Fruit fly (Drosophila melanogaster): Measurements from ENCODE around the gene sqd.

The sqd gene

DNA sequence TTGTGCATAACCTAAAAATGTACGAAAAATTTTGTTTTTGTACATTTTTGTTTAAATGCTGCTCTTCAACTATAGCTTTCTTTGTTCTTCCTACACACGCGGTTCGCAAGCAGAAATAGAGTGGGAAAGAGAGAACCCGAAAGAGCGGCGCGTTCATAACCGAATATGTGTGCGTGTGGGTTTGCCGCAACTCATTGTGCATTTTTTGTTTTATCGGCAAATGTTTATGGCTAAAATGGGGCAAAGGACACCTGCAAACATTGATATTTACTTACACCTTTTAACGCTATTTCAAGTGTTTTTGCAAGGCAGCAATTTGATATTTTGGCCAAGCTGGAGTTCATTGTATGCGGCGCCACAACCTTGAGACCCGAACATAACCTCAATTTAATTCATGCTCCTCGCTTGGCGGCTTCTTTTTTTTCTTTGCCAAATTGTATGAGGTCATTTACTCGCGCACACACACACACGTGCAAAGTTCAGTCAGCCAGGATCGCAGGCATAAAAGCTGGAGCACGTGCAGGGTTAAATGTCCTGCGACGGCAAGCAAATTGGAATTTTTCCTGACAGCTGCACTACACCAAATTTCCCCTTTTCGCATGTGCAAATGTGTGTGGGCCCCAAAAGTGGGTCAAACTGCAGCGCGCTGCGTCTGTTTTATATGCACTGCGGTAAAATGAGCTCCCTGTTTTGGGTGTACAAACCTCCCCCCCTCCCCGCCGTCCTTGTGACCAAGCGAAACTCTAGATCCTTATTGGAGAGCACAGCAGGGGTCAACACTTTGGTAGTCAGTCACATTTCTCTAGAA is 1.8 kb upstream of the sqd start (continued):
- TF ChIP-seq bab2 (GFP tag; optimal IDR thresholded peaks at IDR 0.05) = no peak
- TF ChIP-seq Aef1 (GFP tag; IDR thresholded peaks at IDR 0.05) = 0 out of 3 replicates have a peak, but pooled peaks have one; percentile 10
- TF ChIP-seq Med (GFP tag) = peak; percentile 39
- no peak for TF ChIP-seq CG11398 (GFP tag; optimal IDR thresholded peaks at IDR 0.05)
- TF ChIP-seq CG13894 (tag; optimal IDR thresholded peaks at IDR 0.05) = no peak
- TF ChIP-seq insv (GFP tag; optimal IDR thresholded peaks at IDR 0.05) = peak in 1 of 2 experiments; percentile 60
- TF ChIP-seq tup (GFP tag; optimal IDR thresholded peaks at IDR 0.05) = no peak
- no peak for TF ChIP-seq ATbp (GFP tag; optimal IDR thresholded peaks at IDR 0.05)
- TF ChIP-seq HmgZ (tag; optimal IDR thresholded peaks at IDR 0.05) = no peak
- no peak for TF ChIP-seq Myb (GFP tag; optimal IDR thresholded peaks at IDR 0.05)
- TF ChIP-seq Blimp-1 (GFP tag; optimal IDR thresholded peaks at IDR 0.05) = no peak
- TF ChIP-seq CG7987 (GFP tag; optimal IDR thresholded peaks at IDR 0.05) = no peak
- TF ChIP-seq jumu (GFP tag; optimal IDR thresholded peaks at IDR 0.05) = no peak
- TF ChIP-seq zfh1 (GFP tag; IDR thresholded peaks at IDR 0.05) = no peak
- no peak for TF ChIP-seq Stat92E (GFP tag; optimal IDR thresholded peaks at IDR 0.05)
- no peak for TF ChIP-seq HLH54F (GFP tag; optimal IDR thresholded peaks at IDR 0.05)
- TF ChIP-seq nau (GFP tag; optimal IDR thresholded peaks at IDR 0.05) = no peak
- no peak for TF ChIP-seq CG14014 (GFP tag; IDR thresholded peaks at IDR 0.05)
- peak; percentile 90 for TF ChIP-seq ftz-f1 (GFP tag; optimal IDR thresholded peaks at IDR 0.05)
- TF ChIP-seq Elba2 (GFP tag; optimal IDR thresholded peaks at IDR 0.05) = peak; percentile 45
- peak; percentile 61 for TF ChIP-seq crol (GFP tag; IDR thresholded peaks at IDR 0.05)
- no peak for TF ChIP-seq dan (GFP tag; IDR thresholded peaks at IDR 0.05)
- no peak for TF ChIP-seq CG7357 (GFP tag; IDR thresholded peaks at IDR 0.05)
- no peak for TF ChIP-seq nmo (GFP tag; optimal IDR thresholded peaks at IDR 0.05)
- no peak for TF ChIP-seq odd (GFP tag; optimal IDR thresholded peaks at IDR 0.05)
- TF ChIP-seq CG3407 (GFP tag; optimal IDR thresholded peaks at IDR 0.05) = no peak
- TF ChIP-seq CG11695 (GFP tag; IDR thresholded peaks at IDR 0.05) = 0 out of 3 replicates have a peak, but pooled peaks have one; percentile 7
- TF ChIP-seq Ada2b (GFP tag; IDR thresholded peaks at IDR 0.05) = no peak
- no peak for TF ChIP-seq CG16813 (GFP tag; IDR thresholded peaks at IDR 0.05; ENCODE audit: partially characterized antibody)
- no peak for TF ChIP-seq CG5180 (GFP tag; optimal IDR thresholded peaks at IDR 0.05)
- TF ChIP-seq CG3281 (GFP tag; optimal IDR thresholded peaks at IDR 0.05) = no peak
- TF ChIP-seq Neu2 (GFP tag; optimal IDR thresholded peaks at IDR 0.05; ENCODE audit: borderline replicate concordance) = peak; percentile 26
- no peak for TF ChIP-seq Six4 (GFP tag; optimal IDR thresholded peaks at IDR 0.05)
- TF ChIP-seq nerfin-2 (GFP tag; IDR thresholded peaks at IDR 0.05; ENCODE audit: partially characterized antibody) = 0 out of 2 replicates have a peak, but pooled peaks have one; percentile 14
- peak; percentile 34 for TF ChIP-seq kni (GFP tag; optimal IDR thresholded peaks at IDR 0.05)
- peak; percentile 62; the same call in 2 of the 3 replicates for TF ChIP-seq CG34422 (GFP tag; IDR thresholded peaks at IDR 0.05)
- peak; percentile 77 for TF ChIP-seq psq (GFP tag; optimal IDR thresholded peaks at IDR 0.05)
- no peak for TF ChIP-seq ac (GFP tag; optimal IDR thresholded peaks at IDR 0.05)
- TF ChIP-seq run (tag; optimal IDR thresholded peaks at IDR 0.05) = no peak
- no peak for TF ChIP-seq ttk (GFP tag; IDR thresholded peaks at IDR 0.05)
- TF ChIP-seq Nf-YC (tag; optimal IDR thresholded peaks at IDR 0.05) = no peak
- peak in 1 of 2 experiments; percentile 67 for TF ChIP-seq Pdp1 (GFP tag; optimal IDR thresholded peaks at IDR 0.05)
- no peak for TF ChIP-seq CG7745 (tag; optimal IDR thresholded peaks at IDR 0.05)
- peak; percentile 65 for TF ChIP-seq cg (GFP tag; optimal IDR thresholded peaks at IDR 0.05)
- TF ChIP-seq Oaz (GFP tag; IDR thresholded peaks at IDR 0.05) = no peak
- TF ChIP-seq cad (GFP tag; optimal IDR thresholded peaks at IDR 0.05) = no peak
- TF ChIP-seq Dad (GFP tag; optimal IDR thresholded peaks at IDR 0.05) = no peak
- no peak for TF ChIP-seq kah (GFP tag; optimal IDR thresholded peaks at IDR 0.05)
- TF ChIP-seq Hey (tag; optimal IDR thresholded peaks at IDR 0.05) = no peak
